Fruit fly (Drosophila melanogaster) whole organism, adult: ENCODE results near the gene scyl.

ENCODE experiments used
- CG33017 ChIP-seq: fragments of 200-800 bp; sonication (Bioruptor generic); optimal IDR thresholded peaks from 2 replicates; lab custom pipeline; 2018; ENCODE audit warnings: missing biosample characterization, mild to moderate bottlenecking, missing genetic modification characterization, moderate library complexity
- CG5204 ChIP-seq: fragments of 200-800 bp; sonication (Bioruptor generic); optimal IDR thresholded peaks from 2 replicates; lab custom pipeline; 2016; ENCODE audit warnings: missing biosample characterization, missing genetic modification characterization
- Crg-1 ChIP-seq: fragments of 200-800 bp; sonication (Bioruptor generic); optimal IDR thresholded peaks from 2 replicates; lab custom pipeline; 2016; ENCODE audit warnings: missing biosample characterization, missing genetic modification characterization
- Mnt ChIP-seq: fragments of 200-800 bp; sonication (Bioruptor generic); optimal IDR thresholded peaks from 2 replicates; lab custom pipeline; 2016; ENCODE audit warnings: missing biosample characterization, mild to moderate bottlenecking, missing genetic modification characterization
- bab1 ChIP-seq: fragments of 200-800 bp; sonication (Bioruptor generic); optimal IDR thresholded peaks from 3 replicates; lab custom pipeline; 2019; ENCODE audit warnings: missing biosample characterization, mild to moderate bottlenecking, missing genetic modification characterization, moderate library complexity
- cic ChIP-seq: fragments of 200-800 bp; sonication (Bioruptor generic); optimal IDR thresholded peaks from 2 replicates; lab custom pipeline; 2017; ENCODE audit warnings: missing biosample characterization, mild to moderate bottlenecking, missing genetic modification characterization, moderate library complexity
- cnc ChIP-seq, 2 experiments: fragments of >200 bp; optimal IDR thresholded peaks; 2 replicates each; lab custom pipeline; 2017
- kay ChIP-seq: fragments of 200-800 bp; sonication (Bioruptor generic); peaks from one replicate; lab custom pipeline; 2016; ENCODE audit warnings: missing biosample characterization, missing genetic modification characterization, borderline replicate concordance
- pad ChIP-seq: fragments of 200-800 bp; sonication (Bioruptor generic); optimal IDR thresholded peaks from 3 replicates; lab custom pipeline; 2017; ENCODE audit warnings: missing biosample characterization, missing genetic modification characterization, mild to moderate bottlenecking, moderate library complexity, missing genetic modification reagents
- tj ChIP-seq: fragments of 200-800 bp; sonication (Bioruptor generic); optimal IDR thresholded peaks from 3 replicates; lab custom pipeline; 2017; ENCODE audit warnings: missing biosample characterization, mild to moderate bottlenecking, missing genetic modification characterization, moderate library complexity

- TF ChIP-seq CG33017 (tag; lab: Kevin White, UChicago): no peak
- no peak for TF ChIP-seq CG5204 (GFP tag; lab: Kevin White, UChicago)
- TF ChIP-seq cnc (optimal IDR thresholded peaks at IDR 0.05; lab: Kevin White, UChicago): no peak
- no peak for TF ChIP-seq bab1 (GFP tag; lab: Kevin White, UChicago)
- peak; percentile 76 for TF ChIP-seq kay (GFP tag; lab: Kevin White, UChicago)
- no peak for TF ChIP-seq pad (GFP tag; lab: Kevin White, UChicago)
- TF ChIP-seq Crg-1: no peak
- TF ChIP-seq Mnt: no peak
- TF ChIP-seq cic (GFP tag; lab: Kevin White, UChicago): no peak
- no peak for TF ChIP-seq tj (GFP tag; lab: Kevin White, UChicago)
Measured at dm6 chr3L:11262159-11262558, 10.1 kb downstream of the scyl start.
